Worm (Caenorhabditis elegans) whole organism, late embryonic: ENCODE results near the gene twk-5.

Source experiments
- hlh-13 ChIP-seq: fragments of 200-800 bp; sonication (Bioruptor generic); optimal IDR thresholded peaks from 2 replicates; lab custom pipeline; 2018; ENCODE audit warnings: mild to moderate bottlenecking, missing genetic modification characterization, missing compliant biosample characterization
- lin-11 ChIP-seq: fragments of 200-800 bp; sonication (Bioruptor generic); optimal IDR thresholded peaks from 2 replicates; lab custom pipeline; 2018; ENCODE audit warnings: mild to moderate bottlenecking, missing genetic modification characterization, missing compliant biosample characterization

- TF ChIP-seq hlh-13 (GFP tag; lab: Kevin White, UChicago) (no peak), lin-11 (tag; lab: Kevin White, UChicago) (no peak)
These were observed 12.6 kb downstream of the twk-5 start for ce11 chrII:11472542-11472941.
